Worm (Caenorhabditis elegans): ENCODE results near the gene F10E7.6.

ce11 chrII:7157415-7157814 lies 44.5 kb downstream of the F10E7.6 start:
- TF ChIP-seq snpc-4 (tag; optimal IDR thresholded peaks at IDR 0.05) (no peak), ama-1 (optimal IDR thresholded peaks at IDR 0.05) (no peak), zag-1 (tag; optimal IDR thresholded peaks at IDR 0.05) (no peak), ZK546.5 (tag; optimal IDR thresholded peaks at IDR 0.05) (no peak), dmd-4 (tag; optimal IDR thresholded peaks at IDR 0.05) (no peak), lin-13 (GFP tag; optimal IDR thresholded peaks at IDR 0.05) (no peak), alr-1 (tag; optimal IDR thresholded peaks at IDR 0.05) (no peak)

Measured in whole organism, L2 larva.